Worm (Caenorhabditis elegans): Measurements from ENCODE around the gene C01G5.5.
A peak's percentile ranks its signal among the peaks of the same experiment; 100 is the strongest.

The C01G5.5 gene

ce11 chrIV:6500843-6501242, 23.6 kb upstream of the C01G5.5 start:
- TF ChIP-seq akir-1 (GFP tag; optimal IDR thresholded peaks at IDR 0.05), result no peak
- TF ChIP-seq pha-4 (tag; optimal IDR thresholded peaks at IDR 0.05), result peak; percentile 86

ce11 chrIV:6501277-6501676, 23.1 kb upstream of the C01G5.5 start:
- TF ChIP-seq snpc-1.1 (tag; optimal IDR thresholded peaks at IDR 0.05; ENCODE audit: insufficient read depth), result peak; percentile 81
- TF ChIP-seq snpc-4 (GFP tag; optimal IDR thresholded peaks at IDR 0.05), result peak; percentile 74
- TF ChIP-seq snpc-4 (tag; optimal IDR thresholded peaks at IDR 0.05), result peak; percentile 67 to 96 (median 90)
- peak; percentile 2 for TF ChIP-seq snpc-3.4 (tag; optimal IDR thresholded peaks at IDR 0.05)

ce11 chrIV:6502725-6503124, 21.7 kb upstream of the C01G5.5 start:
- TF ChIP-seq hrde-1 (tag; optimal IDR thresholded peaks at IDR 0.05; ENCODE audit: borderline replicate concordance), result no peak
- no peak for TF ChIP-seq fkh-3 (tag; optimal IDR thresholded peaks at IDR 0.05)
- no peak for TF ChIP-seq aptf-3 (GFP tag; IDR thresholded peaks at IDR 0.05)
- TF ChIP-seq snpc-4 (GFP tag; optimal IDR thresholded peaks at IDR 0.05), result no peak
- TF ChIP-seq snpc-4 (tag; optimal IDR thresholded peaks at IDR 0.05), result no peak
- TF ChIP-seq nhr-80 (tag; optimal IDR thresholded peaks at IDR 0.05), result peak; percentile 65
- TF ChIP-seq F57C9.4 (tag; optimal IDR thresholded peaks at IDR 0.05), result no peak
- TF ChIP-seq lin-54 (GFP tag; optimal IDR thresholded peaks at IDR 0.05), result no peak

DNA sequence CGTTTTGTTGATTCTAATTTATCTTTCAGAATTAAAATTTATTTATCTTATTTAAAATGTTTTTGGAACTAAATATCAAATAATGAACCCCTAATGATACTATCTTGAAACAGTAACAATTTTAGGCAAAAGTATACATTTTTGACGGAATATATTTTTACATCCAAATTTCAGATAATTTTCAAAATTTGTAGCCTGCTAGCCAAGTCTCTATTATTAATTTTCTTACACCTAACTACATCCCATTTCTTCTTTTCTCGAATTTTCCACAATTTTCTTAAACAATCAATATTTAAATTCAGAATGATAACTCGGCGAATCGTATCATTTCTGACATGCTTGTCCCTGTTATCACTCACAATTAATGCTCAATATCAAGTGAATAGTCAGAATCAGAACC, 18.0 kb upstream of the C01G5.5 start, which contains the start of gene pqn-89:
Gene pqn-89 (plus strand): TSS at position 301 of the 400 bp plus-strand sequence.
- TF ChIP-seq Y79H2A.3 (GFP tag; conservative IDR thresholded peaks at IDR 0.05), result no peak
- no peak for TF ChIP-seq rcor-1 (GFP tag; IDR thresholded peaks at IDR 0.05)
- TF ChIP-seq nhr-80 (tag; optimal IDR thresholded peaks at IDR 0.05), result no peak
- TF ChIP-seq Y53G8AR.9 (GFP tag; conservative IDR thresholded peaks at IDR 0.05), result no peak
- TF ChIP-seq B0336.3 (GFP tag; IDR thresholded peaks at IDR 0.05), result no peak
- no peak for TF ChIP-seq cebp-1 (GFP tag; IDR thresholded peaks at IDR 0.05)
- TF ChIP-seq cebp-1 (tag; optimal IDR thresholded peaks at IDR 0.05), result no peak
- no peak for TF ChIP-seq madf-6 (GFP tag; IDR thresholded peaks at IDR 0.05)
- no peak for TF ChIP-seq dox-1 (GFP tag; IDR thresholded peaks at IDR 0.05)

ce11 chrIV:6511767-6512166, 12.6 kb upstream of the C01G5.5 start:
- no peak for TF ChIP-seq bed-1 (GFP tag; IDR thresholded peaks at IDR 0.05)
- TF ChIP-seq ceh-79 (tag; optimal IDR thresholded peaks at IDR 0.05), result no peak
- no peak for TF ChIP-seq hsf-1 (GFP tag; IDR thresholded peaks at IDR 0.05)
- no peak for TF ChIP-seq T07F8.4 (tag; optimal IDR thresholded peaks at IDR 0.05)
- no peak for TF ChIP-seq ceh-100 (GFP tag; IDR thresholded peaks at IDR 0.05)
- no peak for TF ChIP-seq nfya-1 (tag; optimal IDR thresholded peaks at IDR 0.05; ENCODE audit: borderline replicate concordance, insufficient read depth)
- TF ChIP-seq nfya-2 (GFP tag; IDR thresholded peaks at IDR 0.05), result no peak
- TF ChIP-seq sea-2 (GFP tag; IDR thresholded peaks at IDR 0.05), result no peak
- no peak for TF ChIP-seq rpc-1 (optimal IDR thresholded peaks at IDR 0.05)
- TF ChIP-seq rpc-1 (tag; optimal IDR thresholded peaks at IDR 0.05), result no peak
- TF ChIP-seq ztf-25 (GFP tag; IDR thresholded peaks at IDR 0.05), result no peak
- no peak for TF ChIP-seq T26A5.8 (tag; optimal IDR thresholded peaks at IDR 0.05)
- TF ChIP-seq akir-1 (GFP tag; optimal IDR thresholded peaks at IDR 0.05), result no peak
- no peak for TF ChIP-seq attf-5 (GFP tag; optimal IDR thresholded peaks at IDR 0.05)

Measured in whole organism, young adult.